Worm (Caenorhabditis elegans) whole organism, late embryonic: ENCODE measurements around the gene K10G6.5.

Experiments used
- K02D7.2 ChIP-seq: sonication (generic microtip); optimal IDR thresholded peaks from 2 replicates; lab custom pipeline; 2017; ENCODE audit warnings: mild to moderate bottlenecking, missing genetic modification characterization, missing compliant biosample characterization
- K09A11.1 ChIP-seq: sonication (generic microtip); optimal IDR thresholded peaks from 2 replicates; lab custom pipeline; 2017; ENCODE audit warnings: antibody characterized with exemption, mild to moderate bottlenecking, missing genetic modification characterization, missing compliant biosample characterization; ENCODE audit not compliant: insufficient read depth
- T23F11.4 ChIP-seq: fragments of 200-800 bp; sonication (Bioruptor generic); optimal IDR thresholded peaks from 2 replicates; lab custom pipeline; 2018; ENCODE audit warnings: mild to moderate bottlenecking, missing genetic modification characterization, missing compliant biosample characterization
- Y22D7AL.16 ChIP-seq: sonication (generic microtip); optimal IDR thresholded peaks from 2 replicates; lab custom pipeline; 2016; ENCODE audit warnings: missing genetic modification characterization, missing compliant biosample characterization
- ahr-1 ChIP-seq: sonication (generic microtip); optimal IDR thresholded peaks from 2 replicates; lab custom pipeline; 2016; ENCODE audit warnings: missing genetic modification characterization, missing compliant biosample characterization
- ceh-19 ChIP-seq: fragments of 200-800 bp; sonication (Bioruptor generic); optimal IDR thresholded peaks from 2 replicates; lab custom pipeline; 2018; ENCODE audit warnings: mild to moderate bottlenecking, missing genetic modification characterization, missing compliant biosample characterization
- ceh-2 ChIP-seq: sonication (generic microtip); optimal IDR thresholded peaks from 2 replicates; lab custom pipeline; 2016; ENCODE audit warnings: missing genotype, missing genetic modification characterization, missing compliant biosample characterization
- ceh-24 ChIP-seq: sonication (generic microtip); optimal IDR thresholded peaks from 2 replicates; lab custom pipeline; 2016; ENCODE audit warnings: mild to moderate bottlenecking, missing genetic modification characterization, missing compliant biosample characterization
- ceh-30 ChIP-seq: fragments of 150-350 bp; optimal IDR thresholded peaks from 2 replicates; lab custom pipeline; 2014; ENCODE audit warnings: missing biosample characterization, missing genetic modification characterization
- ceh-31 ChIP-seq: sonication (generic microtip); optimal IDR thresholded peaks from 2 replicates; lab custom pipeline; 2016; ENCODE audit warnings: missing genetic modification characterization, missing compliant biosample characterization
- ceh-6 ChIP-seq: fragments of 200-800 bp; sonication (Bioruptor generic); optimal IDR thresholded peaks from 2 replicates; lab custom pipeline; 2018; ENCODE audit warnings: mild to moderate bottlenecking, missing genetic modification characterization, missing compliant biosample characterization
- ceh-9 ChIP-seq: sonication (generic microtip); optimal IDR thresholded peaks from 2 replicates; lab custom pipeline; 2016; ENCODE audit warnings: mild to moderate bottlenecking, missing genetic modification characterization, inconsistent platforms, missing compliant biosample characterization
- dmd-4 ChIP-seq: sonication (generic microtip); optimal IDR thresholded peaks from 2 replicates; lab custom pipeline; 2016; ENCODE audit warnings: borderline replicate concordance, missing genetic modification characterization, missing compliant biosample characterization
- ets-4 ChIP-seq: sonication (generic microtip); optimal IDR thresholded peaks from 2 replicates; lab custom pipeline; 2016; ENCODE audit warnings: missing genetic modification characterization, missing compliant biosample characterization
- hlh-13 ChIP-seq: fragments of 200-800 bp; sonication (Bioruptor generic); optimal IDR thresholded peaks from 2 replicates; lab custom pipeline; 2018; ENCODE audit warnings: mild to moderate bottlenecking, missing genetic modification characterization, missing compliant biosample characterization
- hlh-15 ChIP-seq: sonication (generic microtip); optimal IDR thresholded peaks from 2 replicates; lab custom pipeline; 2016; ENCODE audit warnings: missing genetic modification characterization, missing compliant biosample characterization
- hlh-30 ChIP-seq: sonication (generic microtip); optimal IDR thresholded peaks from 2 replicates; lab custom pipeline; 2017; ENCODE audit warnings: antibody characterized with exemption, missing genetic modification characterization, missing compliant biosample characterization; ENCODE audit not compliant: insufficient read depth
- hlh-6 ChIP-seq: sonication (generic microtip); optimal IDR thresholded peaks from 2 replicates; lab custom pipeline; 2016; ENCODE audit warnings: missing genotype, missing genetic modification characterization, missing compliant biosample characterization
- lin-11 ChIP-seq: fragments of 200-800 bp; sonication (Bioruptor generic); optimal IDR thresholded peaks from 2 replicates; lab custom pipeline; 2018; ENCODE audit warnings: mild to moderate bottlenecking, missing genetic modification characterization, missing compliant biosample characterization
- madf-2 ChIP-seq: sonication (generic microtip); optimal IDR thresholded peaks from 2 replicates; lab custom pipeline; 2017; ENCODE audit warnings: missing genetic modification characterization, missing compliant biosample characterization
- nfya-1 ChIP-seq: sonication (generic microtip); optimal IDR thresholded peaks from 2 replicates; lab custom pipeline; 2017; ENCODE audit warnings: missing genetic modification characterization, mild to moderate bottlenecking, missing compliant biosample characterization, antibody characterized with exemption, moderate library complexity
- nhr-232 ChIP-seq: sonication (generic microtip); optimal IDR thresholded peaks from 2 replicates; lab custom pipeline; 2016; ENCODE audit warnings: missing genetic modification characterization, missing compliant biosample characterization
- npax-4 ChIP-seq: sonication (generic microtip); optimal IDR thresholded peaks from 2 replicates; lab custom pipeline; 2016; ENCODE audit warnings: missing genetic modification characterization, missing compliant biosample characterization
- pax-1 ChIP-seq: fragments of 150-350 bp; optimal IDR thresholded peaks from 2 replicates; lab custom pipeline; 2014; ENCODE audit warnings: missing biosample characterization, missing genetic modification characterization
- pha-2 ChIP-seq: sonication (generic microtip); optimal IDR thresholded peaks from 2 replicates; lab custom pipeline; 2017; ENCODE audit warnings: mild to moderate bottlenecking, missing genetic modification characterization, missing compliant biosample characterization
- pha-4 ChIP-seq: fragments of 150-350 bp; optimal IDR thresholded peaks from 2 replicates; lab custom pipeline; 2018; ENCODE audit warnings: missing biosample characterization, missing genetic modification reagents, missing genetic modification characterization
- rnt-1 ChIP-seq: sonication (generic microtip); optimal IDR thresholded peaks from 2 replicates; lab custom pipeline; 2016; ENCODE audit warnings: missing genetic modification characterization, missing compliant biosample characterization
- sdc-2 ChIP-seq: sonication (generic microtip); optimal IDR thresholded peaks from 2 replicates; lab custom pipeline; 2016; ENCODE audit warnings: missing genotype, missing genetic modification characterization, missing compliant biosample characterization
- sox-2 ChIP-seq: fragments of 200-800 bp; sonication (Bioruptor generic); IDR thresholded peaks from 2 replicates; pipeline ENCODE4 v1.3.6; 2022; ENCODE audit warnings: missing genetic modification reagents, missing genetic modification characterization, missing compliant biosample characterization
- sox-4 ChIP-seq: sonication (generic microtip); optimal IDR thresholded peaks from 2 replicates; lab custom pipeline; 2017; ENCODE audit warnings: mild to moderate bottlenecking, missing genetic modification characterization, inconsistent platforms, missing compliant biosample characterization
- tbx-2 ChIP-seq: sonication (generic microtip); optimal IDR thresholded peaks from 2 replicates; lab custom pipeline; 2016; ENCODE audit warnings: missing genetic modification characterization, missing compliant biosample characterization
- tbx-7 ChIP-seq: sonication (generic microtip); optimal IDR thresholded peaks from 2 replicates; lab custom pipeline; 2016; ENCODE audit warnings: missing genotype, missing genetic modification characterization, missing compliant biosample characterization
- unc-3 ChIP-seq, 2 experiments: fragments of 200-800 bp in 1 of 2; sonication (Bioruptor generic) in 1 of 2; sonication (generic microtip) in 1 of 2; conservative IDR thresholded peaks in 1 of 2; optimal IDR thresholded peaks in 1 of 2; 2 replicates each; pipeline versions ENCODE4 v1.3.6 to Lab custom; 2016 to 2022; ENCODE audit warnings: missing compliant biosample characterization in 2 of 2, missing genetic modification characterization in 2 of 2, missing genetic modification reagents in 1 of 2
- unc-42 ChIP-seq: sonication (generic microtip); optimal IDR thresholded peaks from 2 replicates; lab custom pipeline; 2016; ENCODE audit warnings: missing genotype, missing genetic modification characterization, missing compliant biosample characterization
- unc-86 ChIP-seq: sonication (generic microtip); optimal IDR thresholded peaks from 2 replicates; lab custom pipeline; 2016; ENCODE audit warnings: missing genetic modification characterization, missing compliant biosample characterization
- zip-5 ChIP-seq: sonication (generic microtip); optimal IDR thresholded peaks from 2 replicates; lab custom pipeline; 2016; ENCODE audit warnings: missing genetic modification characterization, missing compliant biosample characterization
- ztf-16 ChIP-seq: sonication (generic microtip); optimal IDR thresholded peaks from 2 replicates; lab custom pipeline; 2017; ENCODE audit warnings: missing genetic modification characterization, missing compliant biosample characterization

K10G6.5 gene

DNA sequence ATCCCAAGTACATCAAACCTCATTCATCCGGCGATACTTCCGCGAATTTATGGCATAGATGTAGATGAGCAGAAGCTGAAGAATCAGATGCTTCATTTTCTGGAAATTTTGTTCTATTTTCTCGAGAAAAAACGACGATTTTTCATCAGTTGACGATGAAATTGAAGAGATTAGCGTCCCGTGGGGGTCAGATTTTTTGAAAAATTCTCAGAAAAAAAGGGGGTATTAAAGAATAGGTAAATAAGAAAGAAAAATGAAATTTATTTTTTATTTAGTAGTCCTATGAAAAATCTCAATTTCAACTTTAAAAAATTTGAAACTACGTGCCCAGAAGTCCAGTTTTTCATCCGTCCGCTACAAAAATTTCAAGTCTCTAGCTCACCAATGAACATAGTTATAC is 38.4 kb downstream of the K10G6.5 start, which contains the start of gene K07D4.5:
K07D4.5 (minus strand) TSS at position 101 of the 400 bp plus-strand sequence.
- TF ChIP-seq zip-5 (tag; lab: Kevin White, UChicago) (no peak), hlh-13 (GFP tag; lab: Kevin White, UChicago) (no peak), lin-11 (no peak), ets-4 (tag; lab: Kevin White, UChicago) (no peak), sox-4 (no peak), npax-4 (tag; lab: Kevin White, UChicago) (no peak), dmd-4 (tag; lab: Kevin White, UChicago) (no peak), K09A11.1 (tag; lab: Kevin White, UChicago) (no peak), pha-2 (tag; lab: Kevin White, UChicago) (no peak), hlh-15 (tag; lab: Kevin White, UChicago) (no peak), hlh-6 (no peak)

ce11 chrII:4028276-4028675 is 41.2 kb downstream of the K10G6.5 start, which contains the start of gene K07D4.9:
Gene K07D4.9 (plus strand): TSS chrII:4028576.
- TF ChIP-seq T23F11.4 (GFP tag; lab: Kevin White, UChicago) (no peak), ceh-19 (no peak), ceh-9 (no peak), ahr-1 (no peak), nfya-1 (tag; lab: Kevin White, UChicago) (no peak), sox-2 (GFP tag; lab: Robert Waterston, UW) (no peak), Y22D7AL.16 (tag; lab: Kevin White, UChicago) (no peak), ceh-31 (tag; lab: Kevin White, UChicago) (no peak), pha-4 (tag; lab: Kevin White, UChicago) (no peak), tbx-7 (no peak), madf-2 (tag; lab: Kevin White, UChicago) (no peak), ceh-6 (GFP tag; lab: Kevin White, UChicago) (no peak), pax-1 (tag; lab: Kevin White, UChicago) (no peak), sdc-2 (tag; lab: Kevin White, UChicago) (no peak)

DNA sequence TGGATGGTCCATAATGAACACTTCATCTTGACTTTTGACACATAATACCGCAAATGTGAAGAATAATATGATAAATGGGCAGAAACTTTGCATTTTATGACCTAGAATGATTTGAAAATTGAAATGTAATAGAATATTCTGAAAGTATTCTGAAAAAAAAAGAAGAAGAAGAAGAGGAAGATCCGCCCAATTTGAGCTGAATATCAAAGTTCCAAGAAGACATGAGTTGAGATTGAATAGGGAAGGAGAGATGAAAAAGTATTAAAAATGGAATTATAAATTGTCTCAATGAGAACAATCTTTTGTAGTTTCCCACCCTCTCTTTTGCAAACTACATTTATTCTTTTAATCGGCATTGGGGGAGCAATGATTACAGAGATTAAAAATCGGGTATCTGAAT is 45.2 kb downstream of the K10G6.5 start, which contains the start of gene K07D4.4:
K07D4.4 (minus strand) TSS at position 101 of the 400 bp plus-strand sequence.
- TF ChIP-seq ceh-30 (tag; lab: Kevin White, UChicago) (no peak), tbx-2 (no peak), rnt-1 (tag; lab: Kevin White, UChicago) (no peak), lin-11 (no peak), unc-3 (GFP tag; conservative IDR thresholded peaks at IDR 0.05; lab: Robert Waterston, UW) (no peak), unc-3 (tag; optimal IDR thresholded peaks at IDR 0.05; lab: Kevin White, UChicago) (no peak), ztf-16 (no peak), K02D7.2 (tag; lab: Kevin White, UChicago) (no peak), sox-4 (no peak), hlh-13 (GFP tag; lab: Kevin White, UChicago) (no peak), nhr-232 (tag; lab: Kevin White, UChicago) (no peak), unc-42 (no peak), dmd-4 (tag; lab: Kevin White, UChicago) (no peak), ceh-24 (tag; lab: Kevin White, UChicago) (no peak), unc-86 (tag; lab: Kevin White, UChicago) (no peak), hlh-30 (tag; lab: Kevin White, UChicago) (no peak), ceh-2 (tag; lab: Kevin White, UChicago) (no peak)
